Fruit fly (Drosophila melanogaster): ENCODE measurements around the gene Octbeta1R.

- TF ChIP-seq ttk (GFP tag; IDR thresholded peaks at IDR 0.05) (no peak), CG8478 (optimal IDR thresholded peaks at IDR 0.05) (no peak), az2 (GFP tag; optimal IDR thresholded peaks at IDR 0.05) (no peak), CG10147 (GFP tag; optimal IDR thresholded peaks at IDR 0.05) (peak; percentile 39), CG1529 (GFP tag; optimal IDR thresholded peaks at IDR 0.05) (no peak), CG15479 (GFP tag; optimal IDR thresholded peaks at IDR 0.05) (no peak), nau (GFP tag; optimal IDR thresholded peaks at IDR 0.05) (peak; percentile 38), ftz-f1 (GFP tag; optimal IDR thresholded peaks at IDR 0.05) (peak; percentile 18), NC2β (GFP tag; optimal IDR thresholded peaks at IDR 0.05) (no peak), stc (GFP tag; IDR thresholded peaks at IDR 0.05) (no peak), CG17361 (GFP tag; IDR thresholded peaks at IDR 0.05) (no peak)
Measured at dm6 chr3R:22547585-22548022, 50.6 kb downstream of the Octbeta1R start, which contains the start of gene AdipoR.
